Fruit fly (Drosophila melanogaster): ENCODE results near the gene cl.

The cl gene

dm6 chr2L:5476699-5477098 lies 43.2 kb upstream of the cl start (continued):
- no peak for TF ChIP-seq CG11902 (GFP tag; optimal IDR thresholded peaks at IDR 0.05)
- TF ChIP-seq CG4318 (GFP tag; optimal IDR thresholded peaks at IDR 0.05): peak; percentile 25
- peak; percentile 12 for TF ChIP-seq CG31627 (GFP tag; optimal IDR thresholded peaks at IDR 0.05)
- peak; percentile 9 for TF ChIP-seq esn (GFP tag; optimal IDR thresholded peaks at IDR 0.05)
- TF ChIP-seq Eip78C (GFP tag): peak; percentile 67
- peak; percentile 48 for TF ChIP-seq CG10631 (GFP tag; optimal IDR thresholded peaks at IDR 0.05)
- TF ChIP-seq achi (GFP tag; optimal IDR thresholded peaks at IDR 0.05): peak; percentile 39
- TF ChIP-seq CG8632 (GFP tag; optimal IDR thresholded peaks at IDR 0.05): no peak
- TF ChIP-seq CG1621 (tag; optimal IDR thresholded peaks at IDR 0.05): no peak
- TF ChIP-seq cyc (GFP tag; optimal IDR thresholded peaks at IDR 0.05): peak; percentile 4
- TF ChIP-seq CG6276 (GFP tag; optimal IDR thresholded peaks at IDR 0.05): peak; percentile 8
- TF ChIP-seq spab (GFP tag; optimal IDR thresholded peaks at IDR 0.05): no peak
- no peak for TF ChIP-seq CG9139 (GFP tag; optimal IDR thresholded peaks at IDR 0.05)
- no peak for TF ChIP-seq Smox (GFP tag; optimal IDR thresholded peaks at IDR 0.05)
- peak; percentile 85 for TF ChIP-seq CG6163 (GFP tag; IDR thresholded peaks at IDR 0.05)
- 0 out of 2 replicates have a peak, but pooled peaks have one; percentile 43 for TF ChIP-seq CG11294 (GFP tag; IDR thresholded peaks at IDR 0.05)
- no peak for TF ChIP-seq topi (GFP tag; optimal IDR thresholded peaks at IDR 0.05)
- TF ChIP-seq Ets21C (GFP tag; optimal IDR thresholded peaks at IDR 0.05): peak; percentile 5
- TF ChIP-seq CG16779 (tag; optimal IDR thresholded peaks at IDR 0.05): no peak
- peak; percentile 82 for TF ChIP-seq eg (GFP tag; IDR thresholded peaks at IDR 0.05)
- TF ChIP-seq CG3032 (tag; optimal IDR thresholded peaks at IDR 0.05): no peak
- peak; percentile 20 for TF ChIP-seq acj6 (GFP tag; optimal IDR thresholded peaks at IDR 0.05)
- TF ChIP-seq Sox14 (GFP tag; optimal IDR thresholded peaks at IDR 0.05): peak; percentile 51
- TF ChIP-seq Hr38 (GFP tag; optimal IDR thresholded peaks at IDR 0.05): peak; percentile 39
- TF ChIP-seq fd85E (GFP tag; optimal IDR thresholded peaks at IDR 0.05): no peak
- no peak for TF ChIP-seq Ets96B (tag; optimal IDR thresholded peaks at IDR 0.05)
- TF ChIP-seq salr (GFP tag; optimal IDR thresholded peaks at IDR 0.05): no peak
- peak; percentile 45 for TF ChIP-seq OdsH (GFP tag; optimal IDR thresholded peaks at IDR 0.05)

- peak; percentile 29 for TF ChIP-seq CG6808 (GFP tag; optimal IDR thresholded peaks at IDR 0.05)
- TF ChIP-seq spab (GFP tag; optimal IDR thresholded peaks at IDR 0.05): peak; percentile 38
- peak; percentile 64 for TF ChIP-seq CG3032 (tag; optimal IDR thresholded peaks at IDR 0.05)
- no peak for TF ChIP-seq Hr38 (GFP tag; optimal IDR thresholded peaks at IDR 0.05)
- peak; percentile 57 for TF ChIP-seq Eip78C (GFP tag)
- TF ChIP-seq CG11902 (GFP tag; optimal IDR thresholded peaks at IDR 0.05): no peak
- no peak for TF ChIP-seq topi (GFP tag; optimal IDR thresholded peaks at IDR 0.05)
- TF ChIP-seq dsx (GFP tag; optimal IDR thresholded peaks at IDR 0.05; ENCODE audit: poor library complexity, severe bottlenecking): peak; percentile 50
- peak; percentile 5 for TF ChIP-seq CG8632 (GFP tag; optimal IDR thresholded peaks at IDR 0.05)
- TF ChIP-seq fd59A (GFP tag; optimal IDR thresholded peaks at IDR 0.05): peak; percentile 5
- TF ChIP-seq CG10631 (GFP tag; optimal IDR thresholded peaks at IDR 0.05): peak; percentile 12
- TF ChIP-seq Ets96B (tag; optimal IDR thresholded peaks at IDR 0.05): peak; percentile 55
- peak in 1 of 2 experiments; percentile 41 for TF ChIP-seq ss (GFP tag; optimal IDR thresholded peaks at IDR 0.05)
- no peak for TF ChIP-seq Met (GFP tag; optimal IDR thresholded peaks at IDR 0.05)
- no peak for TF ChIP-seq Ets21C (GFP tag; optimal IDR thresholded peaks at IDR 0.05)
- TF ChIP-seq vri (GFP tag; optimal IDR thresholded peaks at IDR 0.05): no peak
- TF ChIP-seq CG10669 (GFP tag; optimal IDR thresholded peaks at IDR 0.05): peak; percentile 55
Observed at dm6 chr2L:5478273-5478672, 41.7 kb upstream of the cl start.

dm6 chr2L:5479128-5479527 lies 40.8 kb upstream of the cl start:
- TF ChIP-seq Sox14 (GFP tag; optimal IDR thresholded peaks at IDR 0.05) (no peak), Met (GFP tag; optimal IDR thresholded peaks at IDR 0.05) (no peak), Hr4 (GFP tag; optimal IDR thresholded peaks at IDR 0.05) (peak; percentile 9), svp (GFP tag) (no peak), pdm3 (GFP tag; optimal IDR thresholded peaks at IDR 0.05) (no peak), CG6792 (GFP tag; optimal IDR thresholded peaks at IDR 0.05) (no peak), CG11762 (GFP tag; optimal IDR thresholded peaks at IDR 0.05; ENCODE audit: insufficient read depth) (no peak), spab (GFP tag; optimal IDR thresholded peaks at IDR 0.05) (peak; percentile 64), Blimp-1 (GFP tag; optimal IDR thresholded peaks at IDR 0.05) (no peak), CG1621 (tag; optimal IDR thresholded peaks at IDR 0.05) (peak; percentile 28), CG3032 (tag; optimal IDR thresholded peaks at IDR 0.05) (peak; percentile 74), CG3919 (GFP tag; optimal IDR thresholded peaks at IDR 0.05) (peak; percentile 54), net (GFP tag; optimal IDR thresholded peaks at IDR 0.05) (no peak), CG6808 (GFP tag; optimal IDR thresholded peaks at IDR 0.05) (peak; percentile 70), Hr39 (GFP tag; optimal IDR thresholded peaks at IDR 0.05) (no peak), Smox (GFP tag; optimal IDR thresholded peaks at IDR 0.05) (no peak), CG8119 (GFP tag; IDR thresholded peaks at IDR 0.05) (peak; percentile 51; the same call in 2 of the 3 replicates), Sox102F (GFP tag; optimal IDR thresholded peaks at IDR 0.05) (no peak), Ets96B (tag; optimal IDR thresholded peaks at IDR 0.05) (peak; percentile 73), achi (GFP tag; optimal IDR thresholded peaks at IDR 0.05) (peak; percentile 49), vri (GFP tag; optimal IDR thresholded peaks at IDR 0.05) (no peak), eg (GFP tag; IDR thresholded peaks at IDR 0.05) (peak; percentile 31; the same call in 1 of the 3 replicates), CG6854 (GFP tag; optimal IDR thresholded peaks at IDR 0.05) (no peak)

Measured in whole organism, prepupa.